Worm (Caenorhabditis elegans): ENCODE data around the gene fbxb-118.
A peak's percentile ranks its signal among the peaks of the same experiment; 100 is the strongest.

- no peak for TF ChIP-seq peb-1 (tag; optimal IDR thresholded peaks at IDR 0.05)
- peak; percentile 95 for TF ChIP-seq skn-1 (tag; optimal IDR thresholded peaks at IDR 0.05)
- TF ChIP-seq blmp-1 (tag; optimal IDR thresholded peaks at IDR 0.05; ENCODE audit: insufficient read depth), result peak; percentile 25
- peak; percentile 64 for TF ChIP-seq ceh-82 (tag; optimal IDR thresholded peaks at IDR 0.05)
- peak; percentile 41 for TF ChIP-seq nhr-6 (tag; optimal IDR thresholded peaks at IDR 0.05)
- TF ChIP-seq ztf-4 (tag; optimal IDR thresholded peaks at IDR 0.05), result peak; percentile 56
- peak; percentile 6 to 70 for TF ChIP-seq mdl-1 (tag; optimal IDR thresholded peaks at IDR 0.05)
- peak; percentile 10 for TF ChIP-seq egl-27 (tag; optimal IDR thresholded peaks at IDR 0.05)
- no peak for TF ChIP-seq nhr-77 (tag; optimal IDR thresholded peaks at IDR 0.05)
- peak; percentile 75 for TF ChIP-seq Y55F3AM.14 (GFP tag; optimal IDR thresholded peaks at IDR 0.05)
- TF ChIP-seq dmd-4 (tag; optimal IDR thresholded peaks at IDR 0.05), result no peak
- peak; percentile 84 for TF ChIP-seq lin-13 (GFP tag; optimal IDR thresholded peaks at IDR 0.05)
These were observed 19.5 kb downstream of the fbxb-118 start, which contains the start of gene rpn-11 for ce11 chrII:4044349-4044748.
